Worm (Caenorhabditis elegans) whole organism, L4 larva: Measurements from ENCODE around the gene C35A5.10.

Experiments
- F26F4.8 ChIP-seq: fragments of 200-800 bp; sonication (Bioruptor generic); conservative IDR thresholded peaks from 2 replicates; pipeline ENCODE4 v1.3.6; 2022; ENCODE audit warnings: missing genetic modification characterization, missing compliant biosample characterization
- Y48G9A.11 ChIP-seq: fragments of 200-800 bp; sonication (Bioruptor generic); IDR thresholded peaks from 2 replicates; pipeline ENCODE4 v1.3.6; 2022; ENCODE audit warnings: missing genetic modification reagents, missing genetic modification characterization, missing compliant biosample characterization
- Y5F2A.4 ChIP-seq: fragments of 200-800 bp; sonication (Bioruptor generic); optimal IDR thresholded peaks from 2 replicates; lab custom pipeline; 2018; ENCODE audit warnings: mild to moderate bottlenecking, missing genetic modification characterization, missing compliant biosample characterization
- Y75B8A.6 ChIP-seq: fragments of 200-800 bp; sonication (Bioruptor generic); IDR thresholded peaks from 2 replicates; pipeline ENCODE4 v1.3.6; 2022; ENCODE audit warnings: missing genetic modification reagents, missing genetic modification characterization, missing compliant biosample characterization
- ZK546.5 ChIP-seq, 2 experiments: sonication (generic microtip); optimal IDR thresholded peaks; 2 replicates each; lab custom pipeline; 2017; ENCODE audit warnings: missing biosample characterization in 2 of 2, missing genetic modification characterization in 2 of 2
- aly-2 ChIP-seq: sonication (generic microtip); optimal IDR thresholded peaks from 2 replicates; lab custom pipeline; 2018; ENCODE audit warnings: missing biosample characterization, missing genetic modification characterization
- ceh-20 ChIP-seq: fragments of 200-800 bp; sonication (Bioruptor generic); IDR thresholded peaks from 2 replicates; pipeline ENCODE4 v1.3.6; 2022; ENCODE audit warnings: missing genetic modification reagents, missing genetic modification characterization, missing compliant biosample characterization
- ceh-62 ChIP-seq: sonication (generic microtip); optimal IDR thresholded peaks from 2 replicates; lab custom pipeline; 2017; ENCODE audit warnings: missing biosample characterization, missing genetic modification characterization
- daf-16 ChIP-seq, 3 experiments: sonication (generic microtip); optimal IDR thresholded peaks; 2 replicates each; lab custom pipeline; 2016 to 2017; ENCODE audit warnings: missing genetic modification characterization in 3 of 3, missing genetic modification reagents in 3 of 3, mild to moderate bottlenecking in 2 of 3, missing compliant biosample characterization in 2 of 3, missing biosample characterization in 1 of 3, moderate library complexity in 1 of 3
- daf-19 ChIP-seq: fragments of 200-800 bp; sonication (Bioruptor generic); conservative IDR thresholded peaks from 2 replicates; pipeline ENCODE4 v1.3.6; 2022; ENCODE audit warnings: missing genetic modification characterization, missing compliant biosample characterization
- duxl-1 ChIP-seq: sonication (generic microtip); optimal IDR thresholded peaks from 2 replicates; lab custom pipeline; 2016; ENCODE audit warnings: mild to moderate bottlenecking, missing genetic modification characterization, moderate library complexity, missing compliant biosample characterization; ENCODE audit not compliant: poor library complexity
- dve-1 ChIP-seq: sonication (generic microtip); optimal IDR thresholded peaks from 2 replicates; lab custom pipeline; 2017; ENCODE audit warnings: antibody characterized with exemption, mild to moderate bottlenecking, missing genetic modification characterization, missing compliant biosample characterization; ENCODE audit not compliant: insufficient read depth
- gei-8 ChIP-seq: fragments of 200-800 bp; sonication (Bioruptor generic); optimal IDR thresholded peaks from 2 replicates; lab custom pipeline; 2018; ENCODE audit warnings: mild to moderate bottlenecking, missing genetic modification characterization, missing compliant biosample characterization
- hlh-11 ChIP-seq: fragments of 200-800 bp; sonication (Bioruptor generic); optimal IDR thresholded peaks from 2 replicates; lab custom pipeline; 2018; ENCODE audit warnings: mild to moderate bottlenecking, missing genetic modification characterization, missing compliant biosample characterization
- hlh-30 ChIP-seq: sonication (generic microtip); optimal IDR thresholded peaks from 2 replicates; lab custom pipeline; 2017; ENCODE audit warnings: antibody characterized with exemption, mild to moderate bottlenecking, missing genetic modification characterization, missing compliant biosample characterization; ENCODE audit not compliant: insufficient read depth
- lin-15B ChIP-seq: fragments of 150-350 bp; sonication (generic microtip); optimal IDR thresholded peaks from 3 replicates; lab custom pipeline; 2014; ENCODE audit warnings: missing biosample characterization, missing genetic modification characterization
- lin-29 ChIP-seq: fragments of 200-800 bp; sonication (Bioruptor generic); IDR thresholded peaks from 2 replicates; pipeline ENCODE4 v1.3.6; 2022; ENCODE audit warnings: missing genetic modification reagents, missing genetic modification characterization, missing compliant biosample characterization
- lir-3 ChIP-seq: sonication (generic microtip); optimal IDR thresholded peaks from 2 replicates; lab custom pipeline; 2016; ENCODE audit warnings: mild to moderate bottlenecking, missing genetic modification characterization, missing compliant biosample characterization
- lsy-2 ChIP-seq, 2 experiments: fragments of 150-350 bp in 1 of 2; sonication (generic microtip) in 1 of 2; optimal IDR thresholded peaks; 2 replicates each; lab custom pipeline; 2014 to 2017; ENCODE audit warnings: missing biosample characterization in 2 of 2, missing genetic modification characterization in 2 of 2
- madf-5 ChIP-seq, 2 experiments: fragments of 200-800 bp; sonication (Bioruptor generic); IDR thresholded peaks; 2 replicates each; pipeline ENCODE4 v1.3.6; 2022; ENCODE audit warnings: missing compliant biosample characterization in 2 of 2, missing genetic modification characterization in 2 of 2
- madf-9 ChIP-seq: fragments of 200-800 bp; sonication (Bioruptor generic); conservative IDR thresholded peaks from 2 replicates; pipeline ENCODE4 v1.3.6; 2022; ENCODE audit warnings: missing genetic modification reagents, missing genetic modification characterization, missing compliant biosample characterization
- mxl-2 ChIP-seq: fragments of 200-800 bp; sonication (Bioruptor generic); conservative IDR thresholded peaks from 2 replicates; pipeline ENCODE4 v1.3.6; 2022; ENCODE audit warnings: missing genetic modification reagents, missing genetic modification characterization, missing compliant biosample characterization
- nhr-10 ChIP-seq: fragments of 150-350 bp; optimal IDR thresholded peaks from 2 replicates; lab custom pipeline; 2014; ENCODE audit warnings: missing biosample characterization, missing genetic modification characterization
- nhr-11 ChIP-seq: fragments of 150-350 bp; optimal IDR thresholded peaks from 2 replicates; lab custom pipeline; 2014; ENCODE audit warnings: missing biosample characterization, missing genetic modification characterization
- nhr-28 ChIP-seq: fragments of 150-350 bp; optimal IDR thresholded peaks from 2 replicates; lab custom pipeline; 2014; ENCODE audit warnings: missing biosample characterization, missing genetic modification characterization
- nhr-42 ChIP-seq: fragments of 200-800 bp; sonication (Bioruptor generic); IDR thresholded peaks from 2 replicates; pipeline ENCODE4 v1.3.6; 2022; ENCODE audit warnings: missing genetic modification characterization, missing compliant biosample characterization
- pha-4 ChIP-seq, 2 experiments: fragments of 150-350 bp in 1 of 2; fragments of 200-800 bp in 1 of 2; sonication (Bioruptor generic) in 1 of 2; IDR thresholded peaks in 1 of 2; optimal IDR thresholded peaks in 1 of 2; 2 replicates each; pipeline versions ENCODE4 v1.3.6 to Lab custom; 2014 to 2022; ENCODE audit warnings: missing genetic modification characterization in 2 of 2, missing genetic modification reagents in 2 of 2, missing biosample characterization in 1 of 2, missing compliant biosample characterization in 1 of 2
- saeg-2 ChIP-seq: fragments of 200-800 bp; sonication (Bioruptor generic); IDR thresholded peaks from 2 replicates; pipeline ENCODE4 v1.3.6; 2022; ENCODE audit warnings: missing genetic modification reagents, missing genetic modification characterization, missing compliant biosample characterization
- skn-1 ChIP-seq: fragments of 150-350 bp; optimal IDR thresholded peaks from 2 replicates; lab custom pipeline; 2014; ENCODE audit warnings: missing biosample characterization, missing genetic modification characterization
- snpc-4 ChIP-seq: fragments of 150-350 bp; optimal IDR thresholded peaks from 2 replicates; lab custom pipeline; 2014; ENCODE audit warnings: missing biosample characterization, missing genetic modification characterization
- unc-62 ChIP-seq, 3 experiments: fragments of 150-350 bp in 1 of 3; sonication (generic microtip); optimal IDR thresholded peaks in 2 of 3; peaks in 1 of 3; 1 replicate in 1 of 3; 2 replicates in 2 of 3; lab custom pipeline; 2014 to 2017; ENCODE audit warnings: missing biosample characterization in 3 of 3, missing genetic modification characterization in 3 of 3, missing genetic modification reagents in 3 of 3, missing genotype in 1 of 3
- zag-1 ChIP-seq: fragments of 150-350 bp; optimal IDR thresholded peaks from 2 replicates; lab custom pipeline; 2014; ENCODE audit warnings: missing biosample characterization, missing genetic modification characterization
- zip-11 ChIP-seq: fragments of 200-800 bp; sonication (Bioruptor generic); IDR thresholded peaks from 2 replicates; pipeline ENCODE4 v1.3.6; 2022; ENCODE audit warnings: missing genetic modification characterization, missing compliant biosample characterization
- zip-2 ChIP-seq: fragments of 150-350 bp; optimal IDR thresholded peaks from 2 replicates; lab custom pipeline; 2014; ENCODE audit warnings: missing biosample characterization, missing genetic modification characterization
- ztf-7 ChIP-seq: fragments of 150-350 bp; optimal IDR thresholded peaks from 2 replicates; lab custom pipeline; 2014; ENCODE audit warnings: missing biosample characterization, missing genetic modification characterization

C35A5.10 gene

ce11 chrV:10493150-10493549, 10.8 kb upstream of the C35A5.10 start, which contains the start of gene ugt-33 (continued):
- TF ChIP-seq lir-3 (tag; lab: Kevin White, UChicago) (no peak), ZK546.5 (tag; optimal IDR thresholded peaks at IDR 0.05; lab: Kevin White, UChicago) (no peak), zip-2 (tag; lab: Kevin White, UChicago) (no peak), Y75B8A.6 (GFP tag; lab: Robert Waterston, UW) (no peak), nhr-10 (no peak), lsy-2 (tag; optimal IDR thresholded peaks at IDR 0.05; lab: Kevin White, UChicago) (no peak), ceh-62 (tag; lab: Kevin White, UChicago) (no peak), lin-29 (no peak), mxl-2 (GFP tag; lab: Robert Waterston, UW) (no peak), dve-1 (tag; lab: Kevin White, UChicago) (peak; percentile 62), ceh-20 (GFP tag; lab: Robert Waterston, UW) (no peak)
- TF ChIP-seq, all 104 proteins: peak for 9

DNA sequence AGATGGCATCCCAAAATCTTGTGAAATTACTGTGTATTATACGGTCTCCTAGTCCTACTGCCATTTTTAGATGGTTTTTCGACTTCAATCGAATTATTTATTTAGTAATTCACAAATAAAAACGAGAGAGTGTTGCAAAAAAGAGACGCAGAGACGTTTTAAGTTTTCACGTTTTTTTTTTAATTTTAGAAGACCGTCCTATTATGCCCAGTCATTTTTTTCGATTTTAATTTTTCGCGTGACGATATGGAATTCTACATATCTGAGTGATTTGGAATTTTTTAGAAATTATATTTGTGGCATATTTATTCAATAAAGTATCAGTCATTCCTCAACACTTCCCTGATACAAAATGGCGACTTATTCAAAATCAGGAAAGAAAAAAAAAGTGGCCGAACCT, 7.3 kb upstream of the C35A5.10 start, which contains the start of gene C35A5.4:
TSS of gene C35A5.4 (plus strand) at position 301 of the 400 bp plus-strand sequence.
- TF ChIP-seq ceh-20 (GFP tag; lab: Robert Waterston, UW) (no peak), unc-62 (GFP tag; optimal IDR thresholded peaks at IDR 0.05 in 1 of 2; lab: Kevin White, UChicago) (peak in 1 of 2 experiments; percentile 28), unc-62 (tag; optimal IDR thresholded peaks at IDR 0.05; lab: Kevin White, UChicago) (no peak)

- no peak for TF ChIP-seq daf-16 (GFP tag; optimal IDR thresholded peaks at IDR 0.05; lab: Kevin White, UChicago)
- TF ChIP-seq daf-16 (tag; optimal IDR thresholded peaks at IDR 0.05; lab: Kevin White, UChicago): no peak
- TF ChIP-seq gei-8 (GFP tag; lab: Kevin White, UChicago): no peak
- no peak for TF ChIP-seq nhr-11 (tag; lab: Kevin White, UChicago)
- no peak for TF ChIP-seq saeg-2 (GFP tag; lab: Robert Waterston, UW)
- no peak for TF ChIP-seq lin-15B (tag; lab: Kevin White, UChicago)
- TF ChIP-seq Y48G9A.11 (GFP tag; lab: Robert Waterston, UW): no peak
- TF ChIP-seq madf-9 (GFP tag; lab: Robert Waterston, UW): no peak
- no peak for TF ChIP-seq madf-5 (GFP tag; IDR thresholded peaks at IDR 0.05; lab: Robert Waterston, UW)
- no peak for TF ChIP-seq F26F4.8 (GFP tag; lab: Robert Waterston, UW)
- TF ChIP-seq Y5F2A.4 (GFP tag; lab: Kevin White, UChicago): no peak
Observed at ce11 chrV:10501295-10501694, 2.7 kb upstream of the C35A5.10 start, which contains the start of gene C35A5.3. Gene C35A5.3, minus strand, starts transcription at chrV:10501395.

DNA sequence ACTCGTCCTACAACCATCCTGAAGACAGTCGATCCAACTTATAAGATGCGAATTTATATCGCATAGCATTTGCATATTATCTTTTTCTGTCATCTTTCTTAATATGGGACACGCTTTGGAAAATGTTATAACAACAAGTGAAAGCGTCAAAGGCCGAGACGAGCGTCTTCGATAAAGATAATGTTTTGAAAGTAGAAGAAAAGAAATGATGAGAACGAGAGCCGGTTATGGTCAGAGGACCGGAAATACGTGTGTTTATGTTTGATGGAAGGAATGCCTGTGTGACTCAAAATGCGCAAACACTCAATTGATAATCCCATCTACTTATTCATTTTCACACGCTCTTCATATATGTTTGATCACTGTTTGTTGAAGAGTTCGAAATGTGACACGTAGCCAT, 982 bp upstream of the C35A5.10 start, which contains the start of gene C35A5.11:
TSS of gene C35A5.11 (minus strand) at position 101 of the 400 bp plus-strand sequence.
- no peak for TF ChIP-seq pha-4 (GFP tag; IDR thresholded peaks at IDR 0.05; lab: Robert Waterston, UW)
- no peak for TF ChIP-seq pha-4 (tag; optimal IDR thresholded peaks at IDR 0.05; lab: Kevin White, UChicago)
- TF ChIP-seq unc-62 (GFP tag; optimal IDR thresholded peaks at IDR 0.05 in 1 of 2; lab: Kevin White, UChicago): peak in 1 of 2 experiments; percentile 20
- TF ChIP-seq unc-62 (tag; optimal IDR thresholded peaks at IDR 0.05; lab: Kevin White, UChicago): no peak

- TF ChIP-seq hlh-11 (tag; lab: Kevin White, UChicago): no peak
- TF ChIP-seq aly-2: no peak
- TF ChIP-seq, all 104 proteins: peak for 0
Observed at ce11 chrV:10505553-10505952, 1.6 kb downstream of the C35A5.10 start, which contains the start of gene C35A5.5. Gene C35A5.5, plus strand, starts transcription at chrV:10505853.

DNA sequence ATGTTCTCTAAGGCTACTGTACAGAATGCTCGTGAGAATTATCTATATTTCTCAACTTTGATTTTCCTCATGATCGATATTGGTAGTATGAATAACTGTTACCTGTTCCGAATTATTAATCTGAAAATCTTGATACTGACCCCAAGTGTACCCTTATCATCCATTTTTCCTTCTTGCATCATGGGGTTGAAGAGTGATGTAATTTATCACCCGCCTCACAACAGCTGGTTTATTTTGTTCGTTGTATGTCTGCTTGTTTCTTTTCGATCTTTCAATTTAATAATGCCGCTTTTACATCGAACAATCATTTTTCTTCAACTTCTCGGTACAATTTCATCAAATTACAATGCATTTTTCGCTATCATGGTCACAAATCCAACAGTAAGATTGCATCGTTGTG, 4.9 kb downstream of the C35A5.10 start, which contains the start of gene C35A5.6:
TSS of gene C35A5.6 (plus strand) at position 283 of the 400 bp plus-strand sequence.
- TF ChIP-seq zip-2 (tag; lab: Kevin White, UChicago) (no peak), snpc-4 (tag; lab: Kevin White, UChicago) (no peak), nhr-28 (peak; percentile 16), duxl-1 (tag; lab: Kevin White, UChicago) (no peak), nhr-42 (GFP tag; lab: Robert Waterston, UW) (no peak), hlh-30 (tag; lab: Kevin White, UChicago) (peak; percentile 52), zag-1 (tag; lab: Kevin White, UChicago) (no peak), zip-11 (GFP tag; lab: Robert Waterston, UW) (no peak), ztf-7 (tag; lab: Kevin White, UChicago) (peak; percentile 97), skn-1 (no peak), daf-19 (no peak)
